Worm (Caenorhabditis elegans): Measurements from ENCODE around the gene srh-229.

The srh-229 gene

ce11 chrV:7547479-7547878 is 43.3 kb upstream of the srh-229 start, which contains the start of gene ftn-1:
TSS of gene ftn-1 (minus strand) at chrV:7547579.
- TF ChIP-seq egl-5 (tag; optimal IDR thresholded peaks at IDR 0.05) (no peak), nhr-77 (tag; optimal IDR thresholded peaks at IDR 0.05) (no peak), ceh-9 (tag; optimal IDR thresholded peaks at IDR 0.05) (no peak), ceh-16 (tag; optimal IDR thresholded peaks at IDR 0.05) (no peak), nfya-1 (tag; optimal IDR thresholded peaks at IDR 0.05; ENCODE audit: insufficient read depth) (no peak), nhr-12 (tag; optimal IDR thresholded peaks at IDR 0.05) (no peak), mml-1 (tag; optimal IDR thresholded peaks at IDR 0.05) (no peak), ama-1 (optimal IDR thresholded peaks at IDR 0.05) (no peak), fkh-10 (GFP tag; optimal IDR thresholded peaks at IDR 0.05) (no peak), daf-12 (tag; optimal IDR thresholded peaks at IDR 0.05) (no peak)

ce11 chrV:7545187-7545586 is 41.0 kb upstream of the srh-229 start, which contains the start of the genes C54F6.19 and nhx-3:
TSS of gene C54F6.19 (plus strand) at chrV:7545487.
TSS of gene nhx-3 (minus strand) at chrV:7545523.
- TF ChIP-seq egl-5 (tag; optimal IDR thresholded peaks at IDR 0.05): no peak
- no peak for TF ChIP-seq unc-62 (GFP tag; optimal IDR thresholded peaks at IDR 0.05)
- TF ChIP-seq nhr-11 (tag; optimal IDR thresholded peaks at IDR 0.05): no peak
- TF ChIP-seq pha-4 (tag; optimal IDR thresholded peaks at IDR 0.05): no peak
- TF ChIP-seq pqm-1 (tag; optimal IDR thresholded peaks at IDR 0.05): no peak
- no peak for TF ChIP-seq tbx-2 (tag; optimal IDR thresholded peaks at IDR 0.05)
- no peak for TF ChIP-seq nhr-77 (tag; optimal IDR thresholded peaks at IDR 0.05)
- TF ChIP-seq nhr-76 (tag; optimal IDR thresholded peaks at IDR 0.05): no peak
- TF ChIP-seq nhr-23 (tag; optimal IDR thresholded peaks at IDR 0.05): no peak
- no peak for TF ChIP-seq ZK546.5 (tag; optimal IDR thresholded peaks at IDR 0.05)
- no peak for TF ChIP-seq skn-1 (tag; optimal IDR thresholded peaks at IDR 0.05)

ce11 chrV:7543728-7544127 is 39.6 kb upstream of the srh-229 start:
- TF ChIP-seq elt-2 (tag; optimal IDR thresholded peaks at IDR 0.05): no peak
- TF ChIP-seq nhr-23 (tag; optimal IDR thresholded peaks at IDR 0.05): peak; percentile 91
- TF ChIP-seq fkh-10 (GFP tag; optimal IDR thresholded peaks at IDR 0.05): no peak
- TF ChIP-seq nhr-43 (tag; optimal IDR thresholded peaks at IDR 0.05; ENCODE audit: poor library complexity, severe bottlenecking): peak; percentile 90

- TF ChIP-seq unc-39 (tag; optimal IDR thresholded peaks at IDR 0.05) (no peak), lin-15B (tag; optimal IDR thresholded peaks at IDR 0.05) (no peak), nhr-28 (tag; optimal IDR thresholded peaks at IDR 0.05) (no peak), elt-3 (tag; optimal IDR thresholded peaks at IDR 0.05) (no peak)
Measured at ce11 chrV:7539015-7539414, 34.8 kb upstream of the srh-229 start, which contains the start of gene srh-268. TSS of gene srh-268 (plus strand) at chrV:7539315.

- no peak for TF ChIP-seq lin-15B (tag; optimal IDR thresholded peaks at IDR 0.05)
- TF ChIP-seq jun-1 (tag; optimal IDR thresholded peaks at IDR 0.05): no peak
- no peak for TF ChIP-seq ZK546.5 (tag; optimal IDR thresholded peaks at IDR 0.05)
- TF ChIP-seq nhr-25 (tag; optimal IDR thresholded peaks at IDR 0.05): no peak
- no peak for TF ChIP-seq nhr-77 (tag; optimal IDR thresholded peaks at IDR 0.05)
- TF ChIP-seq ceh-9 (tag; optimal IDR thresholded peaks at IDR 0.05): no peak
- no peak for TF ChIP-seq nhr-43 (tag; optimal IDR thresholded peaks at IDR 0.05; ENCODE audit: poor library complexity, severe bottlenecking)
- no peak for TF ChIP-seq pqm-1 (tag; optimal IDR thresholded peaks at IDR 0.05)
- no peak for TF ChIP-seq nhr-237 (tag; optimal IDR thresholded peaks at IDR 0.05)
- no peak for TF ChIP-seq nfya-1 (tag; optimal IDR thresholded peaks at IDR 0.05; ENCODE audit: insufficient read depth)
- no peak for TF ChIP-seq ama-1 (optimal IDR thresholded peaks at IDR 0.05)
Measured at ce11 chrV:7538018-7538417, 33.8 kb upstream of the srh-229 start, which contains the start of gene C54F6.12. TSS of gene C54F6.12 (minus strand) at chrV:7538118.

ce11 chrV:7532947-7533346 is 28.8 kb upstream of the srh-229 start, which contains the start of gene C54F6.3:
TSS of gene C54F6.3 (plus strand) at chrV:7533247.
- no peak for TF ChIP-seq nhr-11 (tag; optimal IDR thresholded peaks at IDR 0.05)
- no peak for TF ChIP-seq nhr-12 (tag; optimal IDR thresholded peaks at IDR 0.05)
- TF ChIP-seq fos-1 (tag; optimal IDR thresholded peaks at IDR 0.05): no peak
- no peak for TF ChIP-seq ZK546.5 (tag; optimal IDR thresholded peaks at IDR 0.05)
- TF ChIP-seq elt-1 (tag; optimal IDR thresholded peaks at IDR 0.05): no peak
- no peak for TF ChIP-seq nfya-1 (tag; optimal IDR thresholded peaks at IDR 0.05; ENCODE audit: insufficient read depth)
- TF ChIP-seq R02D3.7 (tag; optimal IDR thresholded peaks at IDR 0.05): no peak
- TF ChIP-seq snpc-4 (tag; optimal IDR thresholded peaks at IDR 0.05): no peak
- no peak for TF ChIP-seq elt-2 (tag; optimal IDR thresholded peaks at IDR 0.05)
- TF ChIP-seq daf-12 (tag; optimal IDR thresholded peaks at IDR 0.05): no peak
- no peak for TF ChIP-seq aly-2 (tag; optimal IDR thresholded peaks at IDR 0.05)
- no peak for TF ChIP-seq pqm-1 (tag; optimal IDR thresholded peaks at IDR 0.05)
- TF ChIP-seq ceh-28 (tag; optimal IDR thresholded peaks at IDR 0.05): no peak
- TF ChIP-seq mml-1 (tag; optimal IDR thresholded peaks at IDR 0.05): no peak
- TF ChIP-seq ama-1 (optimal IDR thresholded peaks at IDR 0.05): no peak
- no peak for TF ChIP-seq ztf-11 (tag; optimal IDR thresholded peaks at IDR 0.05)
- TF ChIP-seq nhr-43 (tag; optimal IDR thresholded peaks at IDR 0.05; ENCODE audit: poor library complexity, severe bottlenecking): no peak
- TF ChIP-seq egl-27 (tag; optimal IDR thresholded peaks at IDR 0.05): no peak
- TF ChIP-seq lin-39 (tag; optimal IDR thresholded peaks at IDR 0.05): no peak
- no peak for TF ChIP-seq unc-39 (tag; optimal IDR thresholded peaks at IDR 0.05)
